Fruit fly (Drosophila melanogaster) whole organism, wandering third instar larva: ENCODE measurements around the gene AnxB9.
A peak's percentile ranks its signal among the peaks of the same experiment; 100 is the strongest.

ENCODE experiments used
- Abd-B ChIP-seq: fragments of >200 bp; optimal IDR thresholded peaks from 2 replicates; lab custom pipeline; 2017; ENCODE audit warnings: missing biosample characterization, missing genetic modification characterization
- CG32264 ChIP-seq: fragments of 200-800 bp; sonication (Bioruptor generic); optimal IDR thresholded peaks from 2 replicates; lab custom pipeline; 2016; ENCODE audit warnings: missing biosample characterization, missing genetic modification characterization
- CG9705 ChIP-seq: fragments of 200-800 bp; sonication (Bioruptor generic); optimal IDR thresholded peaks from 2 replicates; lab custom pipeline; 2018; ENCODE audit warnings: missing biosample characterization, mild to moderate bottlenecking, missing genetic modification characterization
- Dfd ChIP-seq: fragments of >200 bp; optimal IDR thresholded peaks from 2 replicates; lab custom pipeline; 2017; ENCODE audit warnings: missing biosample characterization, missing genetic modification characterization
- Dif ChIP-seq: fragments of 200-275, 200-300 bp; sonication (Bioruptor generic); optimal IDR thresholded peaks from 2 replicates; lab custom pipeline; 2018; ENCODE audit warnings: missing biosample characterization, missing genetic modification characterization; ENCODE audit not compliant: partially characterized antibody
- GATAd ChIP-seq: sonication (Bioruptor generic); optimal IDR thresholded peaks from 2 replicates; lab custom pipeline; 2016; ENCODE audit warnings: missing biosample characterization, missing genetic modification characterization
- HLH106 ChIP-seq: fragments of 200-800 bp; optimal IDR thresholded peaks from 3 replicates; lab custom pipeline; 2019; ENCODE audit warnings: missing biosample characterization, mild to moderate bottlenecking, missing genetic modification characterization, moderate library complexity
- Hnf4 ChIP-seq: fragments of 200-800 bp; sonication (Bioruptor generic); optimal IDR thresholded peaks from 2 replicates; lab custom pipeline; 2016; ENCODE audit warnings: missing biosample characterization, mild to moderate bottlenecking, missing genetic modification characterization
- Hr78 ChIP-seq: fragments of >200 bp; optimal IDR thresholded peaks from 2 replicates; lab custom pipeline; 2017; ENCODE audit warnings: missing biosample characterization, missing genetic modification characterization
- Hr83 ChIP-seq: fragments of 200-300 bp; sonication (Bioruptor generic); optimal IDR thresholded peaks from 2 replicates; lab custom pipeline; 2016; ENCODE audit warnings: missing biosample characterization, mild to moderate bottlenecking, missing genetic modification characterization, moderate library complexity; ENCODE audit not compliant: poor library complexity, severe bottlenecking
- Jra ChIP-seq: sonication (Bioruptor generic); optimal IDR thresholded peaks from 2 replicates; lab custom pipeline; 2016; ENCODE audit warnings: missing biosample characterization, missing genetic modification characterization
- N ChIP-seq: fragments of >200 bp; optimal IDR thresholded peaks from 2 replicates; lab custom pipeline; 2018; ENCODE audit warnings: missing biosample characterization, missing external identifiers, missing genetic modification characterization
- OdsH ChIP-seq: fragments of 200-800 bp; sonication (Bioruptor generic); optimal IDR thresholded peaks from 2 replicates; lab custom pipeline; 2016; ENCODE audit warnings: missing biosample characterization, mild to moderate bottlenecking, missing genetic modification characterization
- Sp1 ChIP-seq: fragments of 200-800 bp; sonication (Bioruptor generic); optimal IDR thresholded peaks from 3 replicates; lab custom pipeline; 2019; ENCODE audit warnings: missing biosample characterization, mild to moderate bottlenecking, missing genetic modification characterization, moderate library complexity
- br ChIP-seq: fragments of 200-800 bp; sonication (Bioruptor generic); optimal IDR thresholded peaks from 2 replicates; lab custom pipeline; 2016; ENCODE audit warnings: missing biosample characterization, missing genetic modification characterization
- brk ChIP-seq: fragments of 200-800 bp; sonication (Bioruptor generic); optimal IDR thresholded peaks from 2 replicates; lab custom pipeline; 2016; ENCODE audit warnings: missing biosample characterization, mild to moderate bottlenecking, missing genetic modification characterization
- dsf ChIP-seq: sonication (Bioruptor generic); optimal IDR thresholded peaks from 2 replicates; lab custom pipeline; 2016; ENCODE audit warnings: missing biosample characterization, missing genetic modification characterization, borderline replicate concordance
- ey ChIP-seq: fragments of 200-800 bp; sonication (Bioruptor generic); optimal IDR thresholded peaks from 2 replicates; lab custom pipeline; 2016; ENCODE audit warnings: missing biosample characterization, missing genetic modification characterization
- foxo ChIP-seq, 2 experiments: fragments of 200-800 bp; sonication (Bioruptor generic); optimal IDR thresholded peaks; 2 replicates in 1 of 2; 3 replicates in 1 of 2; lab custom pipeline; 2016 to 2017; ENCODE audit warnings: missing biosample characterization in 2 of 2, missing genetic modification characterization in 2 of 2
- fru ChIP-seq: fragments of 200-800 bp; sonication (Bioruptor generic); optimal IDR thresholded peaks from 3 replicates; lab custom pipeline; 2016; ENCODE audit warnings: missing biosample characterization, mild to moderate bottlenecking, missing genetic modification characterization
- h ChIP-seq: fragments of 200-800 bp; sonication (Bioruptor generic); optimal IDR thresholded peaks from 3 replicates; lab custom pipeline; 2016; ENCODE audit warnings: missing biosample characterization, mild to moderate bottlenecking, missing genetic modification characterization
- jim ChIP-seq: fragments of 175-275, 200-325 bp; sonication (Bioruptor generic); optimal IDR thresholded peaks from 2 replicates; lab custom pipeline; 2016; ENCODE audit warnings: missing biosample characterization, mild to moderate bottlenecking, missing genetic modification characterization
- pan ChIP-seq: fragments of >200 bp; optimal IDR thresholded peaks from 2 replicates; lab custom pipeline; 2017
- sage ChIP-seq: fragments of 200-800 bp; sonication (Bioruptor generic); optimal IDR thresholded peaks from 2 replicates; lab custom pipeline; 2016; ENCODE audit warnings: missing biosample characterization, mild to moderate bottlenecking, missing genetic modification characterization
- sv ChIP-seq: fragments of 200-800 bp; sonication (Bioruptor generic); optimal IDR thresholded peaks from 3 replicates; lab custom pipeline; 2016; ENCODE audit warnings: missing biosample characterization, missing genetic modification characterization
- usp ChIP-seq: fragments of >200 bp; optimal IDR thresholded peaks from 2 replicates; lab custom pipeline; 2017; ENCODE audit warnings: missing biosample characterization, missing genetic modification characterization
- woc ChIP-seq: sonication (Bioruptor generic); optimal IDR thresholded peaks from 2 replicates; lab custom pipeline; 2016; ENCODE audit warnings: missing biosample characterization, mild to moderate bottlenecking, missing genetic modification characterization

Gene AnxB9

DNA sequence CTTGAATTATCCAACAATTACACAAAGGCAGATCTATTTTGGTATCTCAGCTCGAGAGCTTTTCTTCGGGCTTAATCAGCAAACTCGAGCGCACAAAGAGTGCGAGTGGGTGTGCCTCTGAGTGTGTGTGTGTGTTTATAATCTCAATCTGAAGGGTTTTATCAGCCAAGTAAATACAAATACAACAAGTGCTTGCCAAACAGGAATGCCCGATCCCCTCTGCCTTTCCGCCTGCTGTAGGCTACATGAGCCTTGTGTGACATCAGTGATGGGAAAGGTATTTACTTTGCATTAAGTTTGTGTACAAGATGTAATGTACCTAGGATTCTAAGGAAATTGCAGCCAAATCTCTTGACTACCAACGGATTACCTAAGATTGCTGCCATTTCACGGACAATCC is 24.4 kb downstream of the AnxB9 start:
- peak; percentile 38 for TF ChIP-seq fru (GFP tag; lab: Kevin White, UChicago)
- TF ChIP-seq OdsH: no peak
- no peak for TF ChIP-seq jim (GFP tag; lab: Kevin White, UChicago)
- TF ChIP-seq brk (GFP tag; lab: Kevin White, UChicago): no peak
- peak; percentile 22 for TF ChIP-seq Hr83

- TF ChIP-seq Abd-B (no peak), fru (GFP tag; lab: Kevin White, UChicago) (no peak), Hnf4 (GFP tag; lab: Kevin White, UChicago) (no peak), Hr83 (no peak), Sp1 (GFP tag; lab: Kevin White, UChicago) (no peak), pan (no peak), jim (GFP tag; lab: Kevin White, UChicago) (no peak), CG9705 (GFP tag; lab: Kevin White, UChicago) (no peak), dsf (no peak), sage (GFP tag; lab: Kevin White, UChicago) (no peak), Dif (GFP tag; lab: Kevin White, UChicago) (no peak), HLH106 (no peak), Jra (GFP tag; lab: Kevin White, UChicago) (no peak)
Measured at dm6 chr3R:21090230-21091021, 25.4 kb downstream of the AnxB9 start.

DNA sequence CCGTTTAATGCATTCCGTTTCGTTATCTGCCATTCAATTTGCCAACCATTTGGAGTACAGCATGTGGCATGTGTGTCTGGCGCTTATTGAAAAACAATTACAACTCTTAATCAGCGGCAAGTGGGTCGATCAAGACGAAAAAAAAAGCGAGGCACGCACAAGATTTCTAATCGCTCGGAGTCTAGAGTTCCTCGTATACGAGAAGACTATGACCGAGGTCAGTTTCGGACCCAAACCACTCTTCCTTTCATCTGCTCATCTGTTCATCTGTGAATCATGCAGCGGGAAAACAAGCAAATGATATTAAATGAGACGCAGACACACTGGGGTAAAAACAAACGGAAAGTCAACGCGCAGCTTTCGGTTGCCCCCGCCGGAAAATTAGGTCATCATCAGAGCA is 26.5 kb downstream of the AnxB9 start:
- TF ChIP-seq Abd-B (no peak), h (no peak)

dm6 chr3R:21092036-21092435 is 27.0 kb downstream of the AnxB9 start:
- TF ChIP-seq fru (GFP tag; lab: Kevin White, UChicago) (no peak), HLH106 (no peak), ey (GFP tag; lab: Kevin White, UChicago) (no peak), N (no peak), Hr78 (GFP tag; lab: Kevin White, UChicago) (no peak), Hnf4 (GFP tag; lab: Kevin White, UChicago) (no peak), jim (GFP tag; lab: Kevin White, UChicago) (no peak)

dm6 chr3R:21092829-21093228 is 27.8 kb downstream of the AnxB9 start:
- TF ChIP-seq dsf: no peak
- no peak for TF ChIP-seq HLH106
- no peak for TF ChIP-seq sage (GFP tag; lab: Kevin White, UChicago)
- no peak for TF ChIP-seq Jra (GFP tag; lab: Kevin White, UChicago)
- no peak for TF ChIP-seq Abd-B

DNA sequence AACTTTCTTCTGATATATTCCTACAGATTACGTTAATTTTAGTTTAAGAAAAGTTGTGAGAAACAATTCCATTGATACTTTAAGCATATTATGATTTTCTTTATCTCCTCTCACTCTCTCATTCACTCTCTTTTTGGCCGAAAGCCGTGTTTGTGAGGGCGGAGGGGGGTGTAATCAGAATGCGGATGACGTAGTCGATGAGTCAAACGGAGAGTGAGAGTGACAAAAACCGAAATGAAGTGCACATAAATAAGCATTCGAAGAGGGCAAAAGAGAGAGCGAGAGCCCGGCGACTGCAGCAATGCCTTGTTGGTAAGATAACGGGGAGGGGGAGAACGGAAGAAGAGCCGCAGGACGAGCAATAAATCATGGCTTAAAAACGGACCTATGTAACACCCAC is 29.3 kb downstream of the AnxB9 start:
- TF ChIP-seq Dfd (GFP tag; lab: Kevin White, UChicago) (no peak), N (no peak), Jra (GFP tag; lab: Kevin White, UChicago) (peak; percentile 9), GATAd (GFP tag; lab: Kevin White, UChicago) (no peak), ey (GFP tag; lab: Kevin White, UChicago) (no peak), fru (GFP tag; lab: Kevin White, UChicago) (no peak), Dif (GFP tag; lab: Kevin White, UChicago) (peak; percentile 59), h (no peak), Hr83 (no peak), OdsH (no peak), woc (GFP tag; lab: Kevin White, UChicago) (no peak)
- TF ChIP-seq, all 38 proteins: peak for 2

DNA sequence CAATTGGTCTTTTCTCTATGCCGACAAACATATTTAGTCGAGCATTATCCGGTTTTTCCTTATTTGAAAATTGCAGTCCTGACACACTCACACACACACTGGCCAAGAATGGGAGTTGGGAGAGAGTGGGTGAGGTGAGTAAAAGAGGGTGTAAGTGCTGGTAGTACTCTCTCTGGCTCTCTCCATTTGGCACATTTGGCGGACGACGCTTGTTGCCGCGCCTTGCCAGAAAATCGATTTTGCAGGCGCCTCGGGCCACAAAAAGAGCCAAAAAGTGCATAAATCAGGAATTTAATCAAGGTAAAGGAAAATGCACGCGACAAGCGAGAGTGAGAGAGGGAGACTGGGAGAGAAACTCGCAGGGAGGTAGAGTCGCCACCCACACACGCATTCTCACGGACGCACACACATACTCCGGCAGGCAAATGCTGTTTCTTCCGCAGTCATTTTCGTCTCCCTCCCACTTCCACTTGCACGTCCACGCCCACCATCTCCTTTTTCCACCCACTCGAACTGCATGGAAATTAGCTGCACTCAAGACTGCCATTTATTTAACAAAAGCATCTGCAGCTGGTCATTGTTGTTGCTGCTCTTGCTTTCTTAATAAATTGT is 31.6 kb downstream of the AnxB9 start:
- no peak for TF ChIP-seq dsf
- no peak for TF ChIP-seq CG32264
- no peak for TF ChIP-seq foxo (GFP tag; optimal IDR thresholded peaks at IDR 0.05; lab: Kevin White, UChicago)
- no peak for TF ChIP-seq usp (GFP tag; lab: Kevin White, UChicago)
- TF ChIP-seq woc (GFP tag; lab: Kevin White, UChicago): no peak
- no peak for TF ChIP-seq jim (GFP tag; lab: Kevin White, UChicago)
- TF ChIP-seq Hr83: no peak
- no peak for TF ChIP-seq HLH106
- TF ChIP-seq N: no peak
- no peak for TF ChIP-seq sage (GFP tag; lab: Kevin White, UChicago)
- no peak for TF ChIP-seq br (GFP tag; lab: Kevin White, UChicago)
- no peak for TF ChIP-seq sv (GFP tag; lab: Kevin White, UChicago)
- TF ChIP-seq ey (GFP tag; lab: Kevin White, UChicago): no peak
